Fruit fly (Drosophila melanogaster) whole organism, embryonic: ENCODE results near the gene Syt12.

ENCODE experiments used
- CG12659 ChIP-seq: fragments of 200-800 bp; sonication (Bioruptor generic); optimal IDR thresholded peaks from 3 replicates; lab custom pipeline; 2017; ENCODE audit warnings: mild to moderate bottlenecking, missing biosample characterization, missing genetic modification reagents, missing genetic modification characterization
- CG18011 ChIP-seq: fragments of 200-800 bp; sonication (Bioruptor generic); optimal IDR thresholded peaks from 2 replicates; lab custom pipeline; 2017; ENCODE audit warnings: missing biosample characterization, missing genetic modification characterization, mild to moderate bottlenecking, moderate library complexity, missing genotype
- CG30431 ChIP-seq: fragments of 200-800 bp; sonication (Bioruptor generic); optimal IDR thresholded peaks from 2 replicates; lab custom pipeline; 2017; ENCODE audit warnings: missing biosample characterization, missing genetic modification characterization
- CG32772 ChIP-seq: fragments of 200-800 bp; sonication (Bioruptor generic); IDR thresholded peaks from 2 replicates; pipeline ENCODE4 v1.3.6; 2022; ENCODE audit warnings: missing biosample characterization, missing genetic modification characterization
- CG6254 ChIP-seq: fragments of 200-800 bp; sonication (Bioruptor generic); optimal IDR thresholded peaks from 3 replicates; lab custom pipeline; 2017; ENCODE audit warnings: mild to moderate bottlenecking, missing biosample characterization, missing genetic modification reagents, missing genetic modification characterization
- CG6791 ChIP-seq: fragments of 200-800 bp; sonication (Bioruptor generic); IDR thresholded peaks from 3 replicates; pipeline ENCODE4 v1.3.6; 2022; ENCODE audit warnings: missing biosample characterization, missing genetic modification characterization; ENCODE audit not compliant: partially characterized antibody
- CG8359 ChIP-seq: fragments of 200-800 bp; sonication (Bioruptor generic); optimal IDR thresholded peaks from 2 replicates; lab custom pipeline; 2017; ENCODE audit warnings: missing biosample characterization, mild to moderate bottlenecking, missing genetic modification characterization, borderline replicate concordance
- ab ChIP-seq: fragments of 200-800 bp; sonication (Bioruptor generic); optimal IDR thresholded peaks from 2 replicates; lab custom pipeline; 2016; ENCODE audit warnings: missing biosample characterization, missing genetic modification characterization
- nmo ChIP-seq: fragments of 200-800 bp; sonication (Bioruptor generic); optimal IDR thresholded peaks from 2 replicates; lab custom pipeline; 2018; ENCODE audit warnings: missing biosample characterization, mild to moderate bottlenecking, missing genetic modification characterization, moderate library complexity
- tio ChIP-seq: fragments of 200-800 bp; sonication (Bioruptor generic); optimal IDR thresholded peaks from 2 replicates; lab custom pipeline; 2017; ENCODE audit warnings: missing biosample characterization, missing genetic modification characterization, inconsistent platforms

DNA sequence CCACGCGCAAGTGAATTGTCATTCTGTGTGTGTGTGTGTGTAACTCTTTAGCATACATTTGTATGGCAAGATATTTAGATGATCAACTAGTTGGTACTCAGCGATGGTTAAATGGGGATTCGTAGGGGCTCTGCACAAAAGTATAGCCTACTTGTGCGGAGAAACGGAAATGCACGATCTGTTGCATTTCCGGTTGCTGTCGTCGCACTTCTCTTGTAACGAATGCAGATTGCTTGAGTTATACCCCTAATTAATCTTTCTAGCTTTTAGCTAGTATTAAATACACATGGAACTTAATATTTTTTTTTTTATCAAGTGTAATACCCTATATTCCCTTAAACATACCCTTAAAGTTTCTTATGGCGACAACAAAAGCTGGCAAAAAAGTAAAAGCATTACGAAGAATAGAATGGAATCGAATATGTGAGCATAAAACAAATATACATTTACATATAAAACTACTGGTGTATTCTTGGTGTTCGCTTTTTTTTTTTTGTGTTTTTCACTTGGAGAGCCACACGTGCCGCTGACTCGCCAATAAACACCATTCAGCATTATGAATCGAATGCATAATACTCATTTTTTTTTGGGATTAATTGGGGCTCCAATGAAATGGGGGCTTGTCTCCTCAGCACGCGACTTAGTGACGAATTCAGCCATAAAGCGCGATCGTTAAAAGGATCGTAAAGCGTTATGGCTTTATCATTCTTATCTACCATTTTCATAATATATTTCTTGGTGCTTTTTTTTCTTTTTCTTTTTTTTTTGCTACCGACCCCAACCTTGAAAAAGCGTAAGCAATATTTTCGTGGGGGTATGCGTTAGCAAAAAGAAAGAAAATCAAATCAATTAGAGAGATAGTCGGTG is 32.4 kb downstream of the Syt12 start:
- TF ChIP-seq CG6791 (GFP tag; lab: Robert Waterston, UW) (no peak), CG12659 (GFP tag; lab: Kevin White, UChicago) (peak; percentile 30), CG30431 (GFP tag; lab: Kevin White, UChicago) (no peak), CG32772 (GFP tag; lab: Robert Waterston, UW) (no peak), CG6254 (GFP tag; lab: Kevin White, UChicago) (no peak), ab (GFP tag; lab: Kevin White, UChicago) (no peak), CG8359 (GFP tag; lab: Kevin White, UChicago) (no peak), nmo (no peak), tio (GFP tag; lab: Kevin White, UChicago) (peak; percentile 32), CG18011 (GFP tag; lab: Kevin White, UChicago) (no peak)
